Worm (Caenorhabditis elegans) whole organism, L1 larva: ENCODE data around the gene C03B1.1.

ENCODE experiments used
- aha-1 ChIP-seq: fragments of 150-350 bp; optimal IDR thresholded peaks from 2 replicates; lab custom pipeline; 2014; ENCODE audit warnings: missing biosample characterization, missing genetic modification characterization
- ces-1 ChIP-seq: fragments of 150-350 bp; optimal IDR thresholded peaks from 2 replicates; lab custom pipeline; 2014; ENCODE audit warnings: missing biosample characterization, missing genetic modification reagents, missing genetic modification characterization
- elt-2 ChIP-seq: sonication (generic microtip); optimal IDR thresholded peaks from 2 replicates; lab custom pipeline; 2016; ENCODE audit warnings: missing genetic modification characterization, mild to moderate bottlenecking, inconsistent platforms, missing compliant biosample characterization, missing genetic modification reagents
- lin-14 ChIP-seq: fragments of 200-800 bp; sonication (Bioruptor generic); optimal IDR thresholded peaks from 2 replicates; lab custom pipeline; 2018; ENCODE audit warnings: mild to moderate bottlenecking, missing genetic modification characterization, moderate library complexity, missing compliant biosample characterization
- mep-1 ChIP-seq: fragments of 150-350 bp; optimal IDR thresholded peaks from 2 replicates; lab custom pipeline; 2014; ENCODE audit warnings: missing biosample characterization, missing genetic modification characterization
- nhr-11 ChIP-seq: fragments of 150-350 bp; optimal IDR thresholded peaks from 2 replicates; lab custom pipeline; 2014; ENCODE audit warnings: missing biosample characterization, missing genetic modification characterization
- nhr-12 ChIP-seq: sonication (generic microtip); optimal IDR thresholded peaks from 2 replicates; lab custom pipeline; 2017; ENCODE audit warnings: missing biosample characterization, missing genetic modification characterization
- pax-3 ChIP-seq: fragments of 200-800 bp; sonication (Bioruptor generic); optimal IDR thresholded peaks from 2 replicates; lab custom pipeline; 2018; ENCODE audit warnings: mild to moderate bottlenecking, missing genetic modification characterization, moderate library complexity, missing compliant biosample characterization
- pqm-1 ChIP-seq: sonication (generic microtip); optimal IDR thresholded peaks from 3 replicates; lab custom pipeline; 2017; ENCODE audit warnings: missing biosample characterization, missing genetic modification characterization

DNA sequence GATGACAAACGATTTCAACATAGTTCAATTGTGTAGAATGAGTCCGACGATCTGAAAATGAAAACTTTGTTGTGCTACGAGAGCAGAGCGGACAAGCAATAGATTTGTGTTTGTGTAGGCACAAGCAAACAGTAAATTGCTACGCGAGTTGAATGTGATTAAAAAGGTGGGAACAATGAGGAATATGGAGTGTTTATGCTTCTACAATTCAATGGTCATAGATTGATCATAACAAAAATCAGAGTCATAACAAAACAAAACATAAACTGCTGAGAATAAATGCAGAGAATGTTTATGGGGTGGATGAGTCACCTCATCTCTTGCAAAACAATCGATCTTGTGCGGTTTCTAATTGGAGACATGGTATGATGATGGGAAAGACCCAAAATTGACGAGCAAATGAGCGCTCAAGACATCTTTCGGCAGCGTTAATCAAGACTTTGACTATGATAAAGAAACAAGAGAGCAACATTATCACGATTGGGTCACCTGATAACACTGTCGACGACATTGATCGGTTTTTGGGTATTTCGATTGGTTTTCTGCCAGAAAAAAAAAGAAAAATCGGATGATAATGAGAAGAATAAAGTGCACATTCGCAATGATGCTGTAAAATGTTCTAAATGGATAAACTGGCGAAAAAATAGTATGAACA lies 3.2 kb downstream of the C03B1.1 start, which contains the start of gene lmp-1:
- TF ChIP-seq pax-3 (tag; lab: Kevin White, UChicago) (no peak), pqm-1 (tag; lab: Kevin White, UChicago) (no peak), nhr-12 (tag; lab: Kevin White, UChicago) (no peak), mep-1 (no peak), lin-14 (GFP tag; lab: Kevin White, UChicago) (no peak), elt-2 (tag; lab: Kevin White, UChicago) (peak; percentile 34), ces-1 (GFP tag; lab: Kevin White, UChicago) (no peak), nhr-11 (tag; lab: Kevin White, UChicago) (no peak), aha-1 (tag; lab: Kevin White, UChicago) (no peak)
